Worm (Caenorhabditis elegans): ENCODE measurements around the gene F37A4.2.
A peak's percentile ranks its signal among the peaks of the same experiment; 100 is the strongest.

The F37A4.2 gene

DNA sequence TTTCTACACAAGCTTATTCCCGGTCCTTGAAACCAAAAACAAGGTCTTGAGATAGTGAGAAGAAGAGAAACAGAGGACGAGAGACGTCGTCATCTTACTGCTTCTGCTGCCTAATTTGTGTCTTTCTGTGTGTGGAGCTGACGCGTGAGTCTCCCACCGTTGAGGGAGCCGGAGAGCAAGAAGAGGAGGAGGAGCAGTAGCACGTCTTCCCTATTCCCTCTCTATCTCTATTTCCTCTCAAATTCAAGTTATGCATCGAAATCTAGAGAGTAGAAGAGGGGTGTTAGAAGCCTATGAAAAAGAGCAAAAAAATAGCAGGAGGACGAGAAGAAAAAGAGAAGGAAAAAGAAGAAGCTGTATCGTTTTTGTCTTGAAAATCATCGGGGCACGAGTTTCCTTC is 27.1 kb upstream of the F37A4.2 start (continued):
- TF ChIP-seq alr-1 (tag; optimal IDR thresholded peaks at IDR 0.05) (no peak), egl-27 (tag; optimal IDR thresholded peaks at IDR 0.05) (no peak), lin-11 (tag; optimal IDR thresholded peaks at IDR 0.05) (peak; percentile 63), crh-2 (tag; optimal IDR thresholded peaks at IDR 0.05) (peak; percentile 50), blmp-1 (tag; optimal IDR thresholded peaks at IDR 0.05; ENCODE audit: insufficient read depth) (no peak), sma-3 (GFP tag; optimal IDR thresholded peaks at IDR 0.05) (no peak), C34F6.9 (tag; optimal IDR thresholded peaks at IDR 0.05) (peak; percentile 77), mab-5 (tag; optimal IDR thresholded peaks at IDR 0.05) (peak; percentile 15), nhr-237 (tag; optimal IDR thresholded peaks at IDR 0.05) (no peak), nhr-129 (tag; optimal IDR thresholded peaks at IDR 0.05) (peak; percentile 59), snpc-4 (tag; optimal IDR thresholded peaks at IDR 0.05) (peak; percentile 25), nhr-21 (tag; optimal IDR thresholded peaks at IDR 0.05) (no peak), lsy-2 (tag; optimal IDR thresholded peaks at IDR 0.05) (peak in 1 of 2 experiments; percentile 55), elt-1 (tag; optimal IDR thresholded peaks at IDR 0.05) (no peak), skn-1 (tag; optimal IDR thresholded peaks at IDR 0.05) (no peak), nhr-6 (tag; optimal IDR thresholded peaks at IDR 0.05) (peak; percentile 4), Y55F3AM.14 (GFP tag; optimal IDR thresholded peaks at IDR 0.05) (no peak)

DNA sequence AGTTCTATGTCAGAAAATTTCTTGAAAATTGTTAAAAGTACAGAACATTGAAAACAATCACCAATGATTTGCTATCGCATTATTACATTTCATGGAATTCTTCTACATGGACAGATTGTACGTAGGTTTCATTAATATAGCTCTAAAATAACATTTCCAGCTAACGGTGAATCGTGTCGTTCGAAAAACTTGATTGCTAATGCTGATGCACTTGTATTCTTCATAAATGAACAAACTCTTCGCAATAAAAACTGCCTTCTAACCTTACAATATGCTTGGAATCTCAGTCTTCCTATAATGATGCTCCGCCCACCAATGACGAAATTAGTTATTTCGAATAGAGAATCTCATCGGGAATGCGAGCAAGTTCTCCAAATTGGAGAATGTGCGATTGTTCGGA is 16.7 kb upstream of the F37A4.2 start, which contains the start of gene F37A4.6:
Gene F37A4.6 (plus strand): TSS at position 301 of the 400 bp plus-strand sequence.
- TF ChIP-seq nhr-77 (tag; optimal IDR thresholded peaks at IDR 0.05) (no peak), nhr-10 (tag; optimal IDR thresholded peaks at IDR 0.05) (no peak), unc-55 (GFP tag; optimal IDR thresholded peaks at IDR 0.05) (no peak), sma-3 (GFP tag; optimal IDR thresholded peaks at IDR 0.05) (no peak), elt-1 (tag; optimal IDR thresholded peaks at IDR 0.05) (no peak), skn-1 (tag; optimal IDR thresholded peaks at IDR 0.05) (no peak), snpc-4 (tag; optimal IDR thresholded peaks at IDR 0.05) (no peak), aly-2 (tag; optimal IDR thresholded peaks at IDR 0.05) (no peak), nhr-6 (tag; optimal IDR thresholded peaks at IDR 0.05) (no peak), ZK546.5 (tag; optimal IDR thresholded peaks at IDR 0.05) (no peak), alr-1 (tag; optimal IDR thresholded peaks at IDR 0.05) (no peak), lin-11 (tag; optimal IDR thresholded peaks at IDR 0.05) (no peak)

DNA sequence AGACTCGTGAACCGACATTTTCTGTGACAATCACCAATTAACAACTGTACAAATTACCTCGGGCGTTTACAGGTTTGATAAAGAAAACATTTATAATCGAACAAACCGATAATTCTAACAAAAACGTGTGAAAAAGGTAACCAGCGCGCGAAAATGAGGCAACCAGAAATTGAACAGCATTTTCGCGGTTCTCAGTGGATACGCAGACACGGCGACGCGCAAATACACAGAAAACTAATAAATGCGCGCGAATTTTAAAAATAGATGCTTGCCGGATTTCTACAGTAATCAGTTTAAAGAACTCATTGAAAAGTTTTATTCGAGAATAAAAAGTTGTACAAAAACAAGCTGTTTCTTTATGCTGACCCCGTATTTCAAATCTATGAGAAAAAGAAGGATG is 12.3 kb upstream of the F37A4.2 start, which contains the start of gene isw-1:
Gene isw-1 (minus strand): TSS at position 118 of the 400 bp plus-strand sequence.
- TF ChIP-seq nhr-237 (tag; optimal IDR thresholded peaks at IDR 0.05) (no peak), ama-1 (optimal IDR thresholded peaks at IDR 0.05) (no peak), ceh-82 (tag; optimal IDR thresholded peaks at IDR 0.05) (no peak), ZK546.5 (tag; optimal IDR thresholded peaks at IDR 0.05) (no peak), nhr-23 (tag; optimal IDR thresholded peaks at IDR 0.05) (no peak), unc-55 (GFP tag; optimal IDR thresholded peaks at IDR 0.05) (peak; percentile 70), elt-1 (tag; optimal IDR thresholded peaks at IDR 0.05) (no peak), C34F6.9 (tag; optimal IDR thresholded peaks at IDR 0.05) (no peak), gmeb-1 (tag; optimal IDR thresholded peaks at IDR 0.05) (peak; percentile 90), sma-3 (GFP tag; optimal IDR thresholded peaks at IDR 0.05) (peak; percentile 8), lin-39 (tag; optimal IDR thresholded peaks at IDR 0.05) (no peak), Y55F3AM.14 (GFP tag; optimal IDR thresholded peaks at IDR 0.05) (no peak), lin-11 (tag; optimal IDR thresholded peaks at IDR 0.05) (peak; percentile 15), ztf-11 (tag; optimal IDR thresholded peaks at IDR 0.05) (no peak), mab-5 (tag; optimal IDR thresholded peaks at IDR 0.05) (no peak), mbf-1 (tag; optimal IDR thresholded peaks at IDR 0.05) (no peak), nhr-11 (tag; optimal IDR thresholded peaks at IDR 0.05) (no peak), ceh-16 (tag; optimal IDR thresholded peaks at IDR 0.05) (no peak), nhr-21 (tag; optimal IDR thresholded peaks at IDR 0.05) (no peak), unc-62 (GFP tag; optimal IDR thresholded peaks at IDR 0.05) (no peak), sma-9 (GFP tag; optimal IDR thresholded peaks at IDR 0.05) (no peak), sma-9 (tag; optimal IDR thresholded peaks at IDR 0.05) (no peak), lsy-2 (tag; optimal IDR thresholded peaks at IDR 0.05) (no peak), fos-1 (tag; optimal IDR thresholded peaks at IDR 0.05) (peak; percentile 21), unc-39 (tag; optimal IDR thresholded peaks at IDR 0.05) (no peak), nhr-12 (tag; optimal IDR thresholded peaks at IDR 0.05) (no peak), crh-2 (tag; optimal IDR thresholded peaks at IDR 0.05) (no peak), elt-3 (tag; optimal IDR thresholded peaks at IDR 0.05) (no peak), snpc-4 (tag; optimal IDR thresholded peaks at IDR 0.05) (no peak), alr-1 (tag; optimal IDR thresholded peaks at IDR 0.05) (no peak), lin-13 (GFP tag; optimal IDR thresholded peaks at IDR 0.05) (no peak), R02D3.7 (tag; optimal IDR thresholded peaks at IDR 0.05) (no peak), F13H6.1 (tag; optimal IDR thresholded peaks at IDR 0.05) (no peak), nhr-77 (tag; optimal IDR thresholded peaks at IDR 0.05) (no peak), mdl-1 (tag; optimal IDR thresholded peaks at IDR 0.05) (no peak), nhr-129 (tag; optimal IDR thresholded peaks at IDR 0.05) (peak; percentile 61), egl-27 (tag; optimal IDR thresholded peaks at IDR 0.05) (no peak), sem-4 (tag; optimal IDR thresholded peaks at IDR 0.05) (no peak), nhr-6 (tag; optimal IDR thresholded peaks at IDR 0.05) (no peak), peb-1 (tag; optimal IDR thresholded peaks at IDR 0.05) (no peak), blmp-1 (tag; optimal IDR thresholded peaks at IDR 0.05; ENCODE audit: insufficient read depth) (no peak), zag-1 (tag; optimal IDR thresholded peaks at IDR 0.05) (no peak)

Data from whole organism, L2 larva.